ENCODE assay signal across 4 worm cellular contexts in the genomic region with DNA sequence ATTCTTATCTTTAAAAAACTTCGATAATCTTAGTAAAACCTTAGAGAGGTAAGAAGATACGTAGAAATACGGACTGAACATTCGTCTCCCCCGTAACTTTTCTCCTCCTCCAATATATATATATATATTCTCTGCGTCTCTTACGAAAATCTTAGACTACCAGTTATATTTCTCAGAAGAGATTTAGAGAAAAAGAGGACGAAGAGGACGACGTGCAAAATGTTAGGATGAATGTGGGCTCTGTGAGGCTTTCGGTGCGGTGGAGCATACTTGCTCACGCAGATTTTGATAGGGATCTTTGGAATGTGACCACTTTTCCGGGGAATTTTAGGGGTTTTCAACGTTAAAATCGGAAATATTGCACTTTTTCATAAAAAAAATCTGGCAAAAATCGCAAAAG.
TF ChIP-seq lines count a peak whose summit lies in the region.

No protein-coding gene starts in this region.

TF ChIP-seq in whole organism, L2 larva, 48 proteins besides CTCF, POLR2A, EP300 and RAD21 (continues in another document):
- TF ChIP-seq aly-2 (tag; optimal IDR thresholded peaks at IDR 0.05; lab: Kevin White, UChicago) (no peak), gmeb-1 (tag; optimal IDR thresholded peaks at IDR 0.05; lab: Kevin White, UChicago) (peak; percentile 6), lin-11 (tag; optimal IDR thresholded peaks at IDR 0.05; lab: Kevin White, UChicago) (peak; percentile 26), elt-3 (tag; optimal IDR thresholded peaks at IDR 0.05; lab: Kevin White, UChicago) (no peak), snpc-4 (tag; optimal IDR thresholded peaks at IDR 0.05; lab: Kevin White, UChicago) (peak; percentile 84), crh-2 (tag; optimal IDR thresholded peaks at IDR 0.05; lab: Kevin White, UChicago) (peak; percentile 81), skn-1 (tag; optimal IDR thresholded peaks at IDR 0.05; lab: Kevin White, UChicago) (peak; percentile 33), nhr-10 (tag; optimal IDR thresholded peaks at IDR 0.05; lab: Kevin White, UChicago) (no peak), zag-1 (tag; optimal IDR thresholded peaks at IDR 0.05; lab: Kevin White, UChicago) (peak; percentile 75), F13H6.1 (tag; optimal IDR thresholded peaks at IDR 0.05; lab: Kevin White, UChicago) (peak; percentile 64), ama-1 (optimal IDR thresholded peaks at IDR 0.05; lab: Kevin White, UChicago) (peak; percentile 24), blmp-1 (tag; optimal IDR thresholded peaks at IDR 0.05; lab: Kevin White, UChicago; ENCODE audit: insufficient read depth) (no peak), egl-27 (tag; optimal IDR thresholded peaks at IDR 0.05; lab: Kevin White, UChicago) (peak; percentile 26), nhr-77 (tag; optimal IDR thresholded peaks at IDR 0.05; lab: Kevin White, UChicago) (no peak), nhr-6 (tag; optimal IDR thresholded peaks at IDR 0.05; lab: Kevin White, UChicago) (peak; percentile 35), mbf-1 (tag; optimal IDR thresholded peaks at IDR 0.05; lab: Kevin White, UChicago) (no peak), mdl-1 (tag; optimal IDR thresholded peaks at IDR 0.05; lab: Kevin White, UChicago) (peak; percentile 46 to 49), dmd-4 (tag; optimal IDR thresholded peaks at IDR 0.05; lab: Kevin White, UChicago) (no peak), elt-1 (tag; optimal IDR thresholded peaks at IDR 0.05; lab: Kevin White, UChicago) (no peak), sma-9 (GFP tag; optimal IDR thresholded peaks at IDR 0.05; lab: Kevin White, UChicago) (no peak), sma-9 (tag; optimal IDR thresholded peaks at IDR 0.05; lab: Kevin White, UChicago) (no peak), peb-1 (tag; optimal IDR thresholded peaks at IDR 0.05; lab: Kevin White, UChicago) (no peak)

TF ChIP-seq in whole organism, L4 larva, 104 proteins besides CTCF, POLR2A, EP300 and RAD21 (continues in another document):
- TF ChIP-seq nhr-42 (GFP tag; IDR thresholded peaks at IDR 0.05; lab: Robert Waterston, UW), result no peak
- TF ChIP-seq daf-19 (GFP tag; conservative IDR thresholded peaks at IDR 0.05; lab: Robert Waterston, UW), result no peak
- TF ChIP-seq F44E2.7 (GFP tag; IDR thresholded peaks at IDR 0.05; lab: Robert Waterston, UW), result no peak
- TF ChIP-seq fkh-10 (GFP tag; optimal IDR thresholded peaks at IDR 0.05; lab: Kevin White, UChicago), result peak; percentile 42
- no peak for TF ChIP-seq zag-1 (tag; optimal IDR thresholded peaks at IDR 0.05; lab: Kevin White, UChicago)
- no peak for TF ChIP-seq nhr-237 (tag; optimal IDR thresholded peaks at IDR 0.05; lab: Kevin White, UChicago)
- no peak for TF ChIP-seq aly-2 (tag; optimal IDR thresholded peaks at IDR 0.05; lab: Kevin White, UChicago)
- no peak for TF ChIP-seq ztf-7 (tag; optimal IDR thresholded peaks at IDR 0.05; lab: Kevin White, UChicago)
- no peak for TF ChIP-seq lir-3 (tag; optimal IDR thresholded peaks at IDR 0.05; lab: Kevin White, UChicago)
- no peak for TF ChIP-seq egl-27 (tag; optimal IDR thresholded peaks at IDR 0.05; lab: Kevin White, UChicago)
- TF ChIP-seq D1046.2 (GFP tag; IDR thresholded peaks at IDR 0.05; lab: Robert Waterston, UW), result no peak
- TF ChIP-seq ces-1 (GFP tag; optimal IDR thresholded peaks at IDR 0.05; lab: Kevin White, UChicago), result no peak
- peak; percentile 24 for TF ChIP-seq T20F7.1 (GFP tag; optimal IDR thresholded peaks at IDR 0.05; lab: Kevin White, UChicago)
- TF ChIP-seq set-16 (GFP tag; IDR thresholded peaks at IDR 0.05; lab: Robert Waterston, UW), result no peak
- TF ChIP-seq daf-12 (tag; optimal IDR thresholded peaks at IDR 0.05; lab: Kevin White, UChicago), result no peak
- no peak for TF ChIP-seq Y48G9A.11 (GFP tag; IDR thresholded peaks at IDR 0.05; lab: Robert Waterston, UW)
- peak; percentile 60 for TF ChIP-seq dpl-1 (GFP tag; optimal IDR thresholded peaks at IDR 0.05; lab: Kevin White, UChicago)
- TF ChIP-seq mes-2 (tag; optimal IDR thresholded peaks at IDR 0.05; lab: Kevin White, UChicago; ENCODE audit: poor library complexity, severe bottlenecking), result no peak
- TF ChIP-seq mxl-2 (GFP tag; conservative IDR thresholded peaks at IDR 0.05; lab: Robert Waterston, UW), result no peak
- no peak for TF ChIP-seq unc-130 (GFP tag; optimal IDR thresholded peaks at IDR 0.05; lab: Kevin White, UChicago)
- TF ChIP-seq lin-15B (tag; optimal IDR thresholded peaks at IDR 0.05; lab: Kevin White, UChicago), result no peak
- no peak for TF ChIP-seq sdz-12 (GFP tag; optimal IDR thresholded peaks at IDR 0.05; lab: Kevin White, UChicago)
- peak; percentile 20 for TF ChIP-seq hlh-11 (tag; optimal IDR thresholded peaks at IDR 0.05; lab: Kevin White, UChicago)
- TF ChIP-seq nhr-28 (tag; optimal IDR thresholded peaks at IDR 0.05; lab: Kevin White, UChicago), result peak; percentile 15

TF ChIP-seq in whole organism, late embryonic, 69 proteins besides CTCF, POLR2A, EP300 and RAD21 (continues in another document):
- TF ChIP-seq ceh-34 (tag; optimal IDR thresholded peaks at IDR 0.05; lab: Kevin White, UChicago) (no peak), nfya-1 (tag; optimal IDR thresholded peaks at IDR 0.05; lab: Kevin White, UChicago) (peak; percentile 74), syd-9 (tag; optimal IDR thresholded peaks at IDR 0.05; lab: Kevin White, UChicago) (no peak), unc-42 (tag; optimal IDR thresholded peaks at IDR 0.05; lab: Kevin White, UChicago) (peak; percentile 11), hlh-6 (tag; optimal IDR thresholded peaks at IDR 0.05; lab: Kevin White, UChicago) (no peak), ref-2 (tag; optimal IDR thresholded peaks at IDR 0.05; lab: Kevin White, UChicago) (no peak), C08G9.2 (tag; optimal IDR thresholded peaks at IDR 0.05; lab: Kevin White, UChicago) (no peak), hlh-30 (tag; optimal IDR thresholded peaks at IDR 0.05; lab: Kevin White, UChicago; ENCODE audit: insufficient read depth) (peak; percentile 43), dmd-4 (tag; optimal IDR thresholded peaks at IDR 0.05; lab: Kevin White, UChicago; ENCODE audit: borderline replicate concordance) (no peak), ceh-31 (tag; optimal IDR thresholded peaks at IDR 0.05; lab: Kevin White, UChicago) (peak; percentile 32), dve-1 (tag; optimal IDR thresholded peaks at IDR 0.05; lab: Kevin White, UChicago) (peak; percentile 24), eyg-1 (tag; optimal IDR thresholded peaks at IDR 0.05; lab: Kevin White, UChicago) (no peak), pat-9 (tag; optimal IDR thresholded peaks at IDR 0.05; lab: Kevin White, UChicago) (no peak), T23F11.4 (GFP tag; optimal IDR thresholded peaks at IDR 0.05; lab: Kevin White, UChicago) (no peak), mec-3 (tag; optimal IDR thresholded peaks at IDR 0.05; lab: Kevin White, UChicago; ENCODE audit: borderline replicate concordance) (no peak), ahr-1 (tag; optimal IDR thresholded peaks at IDR 0.05; lab: Kevin White, UChicago) (no peak), ceh-18 (tag; optimal IDR thresholded peaks at IDR 0.05; lab: Kevin White, UChicago) (no peak), odd-2 (tag; optimal IDR thresholded peaks at IDR 0.05; lab: Kevin White, UChicago) (no peak), unc-3 (GFP tag; conservative IDR thresholded peaks at IDR 0.05; lab: Robert Waterston, UW) (no peak), unc-3 (tag; optimal IDR thresholded peaks at IDR 0.05; lab: Kevin White, UChicago) (no peak), zip-5 (tag; optimal IDR thresholded peaks at IDR 0.05; lab: Kevin White, UChicago) (no peak), hlh-8 (tag; optimal IDR thresholded peaks at IDR 0.05; lab: Kevin White, UChicago) (no peak), ceh-22 (tag; optimal IDR thresholded peaks at IDR 0.05; lab: Kevin White, UChicago) (no peak), sox-4 (tag; optimal IDR thresholded peaks at IDR 0.05; lab: Kevin White, UChicago) (no peak), pros-1 (tag; optimal IDR thresholded peaks at IDR 0.05; lab: Kevin White, UChicago) (peak; percentile 54)

TF ChIP-seq in whole organism, mixed stage, embryonic, 35 proteins besides CTCF, POLR2A, EP300 and RAD21:
- TF ChIP-seq blmp-1 (tag; optimal IDR thresholded peaks at IDR 0.05; lab: Kevin White, UChicago), result no peak
- TF ChIP-seq unc-120 (tag; optimal IDR thresholded peaks at IDR 0.05; lab: Kevin White, UChicago; ENCODE audit: poor library complexity, severe bottlenecking), result peak; percentile 10
- TF ChIP-seq ces-1 (GFP tag; optimal IDR thresholded peaks at IDR 0.05; lab: Kevin White, UChicago), result peak; percentile 82
- TF ChIP-seq zip-8 (tag; optimal IDR thresholded peaks at IDR 0.05; lab: Kevin White, UChicago), result no peak
- peak; percentile 19 for TF ChIP-seq lin-13 (tag; optimal IDR thresholded peaks at IDR 0.05; lab: Kevin White, UChicago)
- TF ChIP-seq unc-62 (GFP tag; optimal IDR thresholded peaks at IDR 0.05; lab: Kevin White, UChicago), result peak; percentile 12
- TF ChIP-seq nhr-2 (tag; optimal IDR thresholded peaks at IDR 0.05; lab: Kevin White, UChicago), result no peak
- TF ChIP-seq hlh-1 (tag; optimal IDR thresholded peaks at IDR 0.05; lab: Kevin White, UChicago), result peak; percentile 33
- peak; percentile 71 for TF ChIP-seq ceh-39 (tag; optimal IDR thresholded peaks at IDR 0.05; lab: Kevin White, UChicago)
- peak; percentile 48 for TF ChIP-seq ham-2 (GFP tag; optimal IDR thresholded peaks at IDR 0.05; lab: Kevin White, UChicago)
- peak; percentile 11 for TF ChIP-seq nhr-237 (tag; optimal IDR thresholded peaks at IDR 0.05; lab: Kevin White, UChicago)
- peak; percentile 9 for TF ChIP-seq drap-1 (GFP tag; optimal IDR thresholded peaks at IDR 0.05; lab: Kevin White, UChicago)
- peak; percentile 65 for TF ChIP-seq mep-1 (tag; optimal IDR thresholded peaks at IDR 0.05; lab: Kevin White, UChicago)
- TF ChIP-seq pha-4 (tag; optimal IDR thresholded peaks at IDR 0.05; lab: Kevin White, UChicago), result peak; percentile 55
- TF ChIP-seq lsy-2 (tag; optimal IDR thresholded peaks at IDR 0.05; lab: Kevin White, UChicago), result peak; percentile 65
TF ChIP-seq in whole organism, mixed stage, embryonic: peak in this region for 12.
